Fruit fly (Drosophila melanogaster): ENCODE measurements around the gene CG4842.
A peak's percentile ranks its signal among the peaks of the same experiment; 100 is the strongest.

Gene CG4842

dm6 chr3L:16410234-16411119, 42.3 kb downstream of the CG4842 start (continued):
- TF ChIP-seq Trl (optimal IDR thresholded peaks at IDR 0.05) = peak; percentile 73 to 89
- TF ChIP-seq Trl (GFP tag; optimal IDR thresholded peaks at IDR 0.05) = no peak
- TF ChIP-seq CG18599 (GFP tag; optimal IDR thresholded peaks at IDR 0.05) = no peak
- peak; percentile 63 for TF ChIP-seq scrt (GFP tag; optimal IDR thresholded peaks at IDR 0.05)
- 0 out of 3 replicates have a peak, but pooled peaks have one; percentile 5 for TF ChIP-seq ci (GFP tag; IDR thresholded peaks at IDR 0.05)
- TF ChIP-seq Drgx (GFP tag; IDR thresholded peaks at IDR 0.05) = peak; percentile 82
- no peak for TF ChIP-seq CG5953 (GFP tag; IDR thresholded peaks at IDR 0.05)
- no peak for TF ChIP-seq wor (GFP tag; IDR thresholded peaks at IDR 0.05)
- TF ChIP-seq sens-2 (GFP tag; IDR thresholded peaks at IDR 0.05) = no peak
- peak; percentile 57; the same call in 1 of the 4 replicates for TF ChIP-seq chinmo (GFP tag; IDR thresholded peaks at IDR 0.05; ENCODE audit: partially characterized antibody)
- TF ChIP-seq CG16779 (GFP tag; IDR thresholded peaks at IDR 0.05) = 0 out of 2 replicates have a peak, but pooled peaks have one; percentile 69
- TF ChIP-seq bsh (GFP tag; optimal IDR thresholded peaks at IDR 0.05) = peak in 1 of 2 experiments; percentile 75
- TF ChIP-seq D (optimal IDR thresholded peaks at IDR 0.05) = peak; percentile 69
- TF ChIP-seq D (GFP tag; optimal IDR thresholded peaks at IDR 0.05) = no peak
- peak; percentile 32; the same call in 1 of the 2 replicates for TF ChIP-seq Adf1 (GFP tag; IDR thresholded peaks at IDR 0.05)
- TF ChIP-seq nom (GFP tag; optimal IDR thresholded peaks at IDR 0.05) = peak; percentile 88
- no peak for TF ChIP-seq CG30403 (GFP tag; optimal IDR thresholded peaks at IDR 0.05)
- no peak for TF ChIP-seq CG17359 (tag; optimal IDR thresholded peaks at IDR 0.05)
- peak; percentile 63 for TF ChIP-seq cad (GFP tag; optimal IDR thresholded peaks at IDR 0.05)
- TF ChIP-seq CG13624 (GFP tag; optimal IDR thresholded peaks at IDR 0.05) = no peak
- no peak for TF ChIP-seq prd (optimal IDR thresholded peaks at IDR 0.05)
- TF ChIP-seq prd (GFP tag; IDR thresholded peaks at IDR 0.05) = no peak
- TF ChIP-seq inv (GFP tag; IDR thresholded peaks at IDR 0.05; ENCODE audit: partially characterized antibody) = no peak
- no peak for TF ChIP-seq CG14050 (GFP tag; IDR thresholded peaks at IDR 0.05)
- TF ChIP-seq abd-A (tag; optimal IDR thresholded peaks at IDR 0.05) = no peak
- TF ChIP-seq gcm2 (GFP tag; optimal IDR thresholded peaks at IDR 0.05) = no peak
- no peak for TF ChIP-seq Ets65A (GFP tag)
- TF ChIP-seq CG1832 (GFP tag; optimal IDR thresholded peaks at IDR 0.05) = peak; percentile 42
- TF ChIP-seq sens (GFP tag) = peak; percentile 80
- no peak for TF ChIP-seq Dek (tag; optimal IDR thresholded peaks at IDR 0.05)
- no peak for TF ChIP-seq CG1603 (tag; optimal IDR thresholded peaks at IDR 0.05)
- TF ChIP-seq phol (tag; optimal IDR thresholded peaks at IDR 0.05) = peak; percentile 54
- TF ChIP-seq bbx (GFP tag; IDR thresholded peaks at IDR 0.05; ENCODE audit: partially characterized antibody) = 0 out of 2 replicates have a peak, but pooled peaks have one; percentile 14
- peak; percentile 21; the same call in 1 of the 2 replicates for TF ChIP-seq Bgb (GFP tag; IDR thresholded peaks at IDR 0.05; ENCODE audit: partially characterized antibody)
- no peak for TF ChIP-seq CG18764 (GFP tag; optimal IDR thresholded peaks at IDR 0.05)
- no peak for TF ChIP-seq CG8388 (GFP tag; optimal IDR thresholded peaks at IDR 0.05)
- 0 out of 3 replicates have a peak, but pooled peaks have one; percentile 7 for TF ChIP-seq CG6791 (GFP tag; IDR thresholded peaks at IDR 0.05; ENCODE audit: partially characterized antibody)
- TF ChIP-seq CG13287 (GFP tag; IDR thresholded peaks at IDR 0.05; ENCODE audit: partially characterized antibody) = no peak
- peak; percentile 94 for TF ChIP-seq ewg (GFP tag; optimal IDR thresholded peaks at IDR 0.05)
- TF ChIP-seq lbe (GFP tag; optimal IDR thresholded peaks at IDR 0.05) = peak; percentile 71
- TF ChIP-seq emc (GFP tag; optimal IDR thresholded peaks at IDR 0.05) = no peak
- TF ChIP-seq CTCF (GFP tag; optimal IDR thresholded peaks at IDR 0.05) = no peak
- TF ChIP-seq CG15479 (GFP tag; optimal IDR thresholded peaks at IDR 0.05) = peak; percentile 66
- TF ChIP-seq CG3995 (GFP tag; optimal IDR thresholded peaks at IDR 0.05) = no peak
- 0 out of 2 replicates have a peak, but pooled peaks have one; percentile 36 for TF ChIP-seq NFAT (GFP tag; IDR thresholded peaks at IDR 0.05)
- TF ChIP-seq gce (GFP tag; IDR thresholded peaks at IDR 0.05) = no peak
- no peak for TF ChIP-seq sr (GFP tag; IDR thresholded peaks at IDR 0.05)
- TF ChIP-seq pnt (GFP tag; optimal IDR thresholded peaks at IDR 0.05) = no peak
- TF ChIP-seq Lhr (GFP tag; optimal IDR thresholded peaks at IDR 0.05) = no peak

All from whole organism, embryonic.